Fruit fly (Drosophila melanogaster): Measurements from ENCODE around the gene CG32576.

The CG32576 gene

dm6 chrX:16333434-16334141 lies 45.3 kb upstream of the CG32576 start, which contains the start of the genes CG9921 and Dsp1 (continued):
- TF ChIP-seq CG4360 (GFP tag; IDR thresholded peaks at IDR 0.05) (no peak), exex (tag; optimal IDR thresholded peaks at IDR 0.05) (no peak), fd64A (GFP tag; optimal IDR thresholded peaks at IDR 0.05) (no peak), CG12104 (GFP tag; optimal IDR thresholded peaks at IDR 0.05) (no peak), Ada2b (GFP tag; IDR thresholded peaks at IDR 0.05) (no peak), unpg (GFP tag; optimal IDR thresholded peaks at IDR 0.05) (no peak), CG7839 (tag; optimal IDR thresholded peaks at IDR 0.05) (no peak), bab2 (GFP tag; optimal IDR thresholded peaks at IDR 0.05) (no peak), Taf1 (GFP tag; IDR thresholded peaks at IDR 0.05) (peak; percentile 26; the same call in 1 of the 2 replicates), CG12071 (GFP tag; optimal IDR thresholded peaks at IDR 0.05) (peak; percentile 30), CG7556 (GFP tag; optimal IDR thresholded peaks at IDR 0.05) (no peak), CG3065 (GFP tag; optimal IDR thresholded peaks at IDR 0.05) (no peak), CG1603 (tag; optimal IDR thresholded peaks at IDR 0.05) (peak; percentile 5), Hand (GFP tag; optimal IDR thresholded peaks at IDR 0.05) (peak; percentile 18), CG3838 (GFP tag; optimal IDR thresholded peaks at IDR 0.05) (no peak), abd-A (tag; optimal IDR thresholded peaks at IDR 0.05) (no peak), tx (GFP tag; optimal IDR thresholded peaks at IDR 0.05) (no peak), vnd (GFP tag; IDR thresholded peaks at IDR 0.05; ENCODE audit: partially characterized antibody) (no peak), tna (GFP tag; IDR thresholded peaks at IDR 0.05; ENCODE audit: partially characterized antibody) (no peak), CG16813 (GFP tag; IDR thresholded peaks at IDR 0.05; ENCODE audit: partially characterized antibody) (no peak), p53 (GFP tag; optimal IDR thresholded peaks at IDR 0.05) (no peak), CG11247 (GFP tag; IDR thresholded peaks at IDR 0.05) (no peak), CG2199 (GFP tag; IDR thresholded peaks at IDR 0.05) (peak; percentile 99), B-H2 (GFP tag; optimal IDR thresholded peaks at IDR 0.05) (peak; percentile 13), hbn (GFP tag; IDR thresholded peaks at IDR 0.05; ENCODE audit: partially characterized antibody) (0 out of 2 replicates have a peak, but pooled peaks have one; percentile 43), gcm2 (GFP tag; optimal IDR thresholded peaks at IDR 0.05) (no peak), CG4820 (GFP tag; optimal IDR thresholded peaks at IDR 0.05) (no peak), CG2875 (GFP tag; optimal IDR thresholded peaks at IDR 0.05) (no peak), Max (GFP tag; optimal IDR thresholded peaks at IDR 0.05) (no peak), CG13123 (GFP tag; optimal IDR thresholded peaks at IDR 0.05) (no peak), CG12744 (GFP tag; optimal IDR thresholded peaks at IDR 0.05) (no peak), Dip2 (GFP tag; IDR thresholded peaks at IDR 0.05) (no peak), Ptx1 (GFP tag; IDR thresholded peaks at IDR 0.05) (no peak), CG11456 (GFP tag; IDR thresholded peaks at IDR 0.05) (no peak), kni (GFP tag; optimal IDR thresholded peaks at IDR 0.05) (no peak), Atf3 (GFP tag; optimal IDR thresholded peaks at IDR 0.05) (no peak), grn (GFP tag; optimal IDR thresholded peaks at IDR 0.05) (no peak), HLHmδ (GFP tag; optimal IDR thresholded peaks at IDR 0.05) (peak; percentile 90), sens-2 (GFP tag; IDR thresholded peaks at IDR 0.05) (no peak), CG7271 (tag; optimal IDR thresholded peaks at IDR 0.05) (no peak), pnt (GFP tag; optimal IDR thresholded peaks at IDR 0.05) (no peak), dysf (GFP tag; IDR thresholded peaks at IDR 0.05) (no peak), CG31365 (tag; optimal IDR thresholded peaks at IDR 0.05) (no peak), en (GFP tag; optimal IDR thresholded peaks at IDR 0.05) (no peak), CG17829 (tag; optimal IDR thresholded peaks at IDR 0.05) (peak; percentile 1), gcm (GFP tag; optimal IDR thresholded peaks at IDR 0.05) (no peak), Ssrp (tag; optimal IDR thresholded peaks at IDR 0.05) (no peak), D19B (GFP tag; optimal IDR thresholded peaks at IDR 0.05) (no peak), bsh (GFP tag; optimal IDR thresholded peaks at IDR 0.05) (no peak), nau (GFP tag; optimal IDR thresholded peaks at IDR 0.05) (no peak)
